Worm (Caenorhabditis elegans) whole organism, L3 larva: ENCODE results near the gene F07H5.10.
A peak's percentile ranks its signal among the peaks of the same experiment; 100 is the strongest.

Experiments used
- elt-3 ChIP-seq, 3 experiments: fragments of 150-350 bp in 1 of 3; sonication (generic microtip) in 2 of 3; optimal IDR thresholded peaks; 2 replicates in 2 of 3; 4 replicates in 1 of 3; lab custom pipeline; 2014 to 2017; ENCODE audit warnings: missing biosample characterization in 3 of 3, missing genetic modification characterization in 3 of 3
- fos-1 ChIP-seq: fragments of 150-350 bp; optimal IDR thresholded peaks from 2 replicates; lab custom pipeline; 2014; ENCODE audit warnings: missing biosample characterization, missing genetic modification characterization
- mdl-1 ChIP-seq: fragments of 150-350 bp; optimal IDR thresholded peaks from 2 replicates; lab custom pipeline; 2014; ENCODE audit warnings: missing biosample characterization, missing genetic modification characterization
- nhr-11 ChIP-seq: fragments of 150-350 bp; optimal IDR thresholded peaks from 2 replicates; lab custom pipeline; 2014; ENCODE audit warnings: missing biosample characterization, missing genetic modification characterization
- pqm-1 ChIP-seq: fragments of 150-350 bp; optimal IDR thresholded peaks from 2 replicates; lab custom pipeline; 2017; ENCODE audit warnings: missing biosample characterization, missing genetic modification characterization, inconsistent platforms
- unc-62 ChIP-seq: fragments of 150-350 bp; sonication (generic microtip); optimal IDR thresholded peaks from 4 replicates; lab custom pipeline; 2014; ENCODE audit warnings: missing biosample characterization, missing genetic modification reagents, missing genetic modification characterization
- ztf-4 ChIP-seq: fragments of 150-350 bp; optimal IDR thresholded peaks from 2 replicates; lab custom pipeline; 2014; ENCODE audit warnings: missing biosample characterization, missing genetic modification characterization

ce11 chrII:8818257-8818656 lies 9.9 kb upstream of the F07H5.10 start:
- no peak for TF ChIP-seq pqm-1 (tag; lab: Kevin White, UChicago)
- TF ChIP-seq fos-1 (tag; lab: Kevin White, UChicago) = no peak
- no peak for TF ChIP-seq unc-62 (GFP tag; lab: Kevin White, UChicago)
- peak in 2 of 3 experiments; percentile 39 to 62 for TF ChIP-seq elt-3 (tag; optimal IDR thresholded peaks at IDR 0.05; lab: Kevin White, UChicago)
- peak; percentile 27 for TF ChIP-seq mdl-1 (tag; lab: Kevin White, UChicago)
- TF ChIP-seq ztf-4 (tag; lab: Kevin White, UChicago) = no peak
- TF ChIP-seq nhr-11 = no peak
